Worm (Caenorhabditis elegans) whole organism, young adult: Measurements from ENCODE around the gene ZK262.19.

Source experiments
- B0035.1 ChIP-seq: sonication (generic microtip); optimal IDR thresholded peaks from 2 replicates; lab custom pipeline; 2016; ENCODE audit warnings: missing genetic modification characterization, mild to moderate bottlenecking, missing compliant biosample characterization, missing genotype, missing genetic modification reagents
- B0336.3 ChIP-seq: fragments of 200-800 bp; sonication (Bioruptor generic); IDR thresholded peaks from 2 replicates; pipeline ENCODE4 v1.3.6; 2022; ENCODE audit warnings: missing genetic modification characterization, missing compliant biosample characterization
- C06A6.2 ChIP-seq: fragments of 200-800 bp; sonication (Bioruptor generic); conservative IDR thresholded peaks from 2 replicates; pipeline ENCODE4 v1.3.6; 2022; ENCODE audit warnings: missing genetic modification characterization, missing compliant biosample characterization
- C17E4.6 ChIP-seq: fragments of 200-800 bp; sonication (Bioruptor generic); IDR thresholded peaks from 2 replicates; pipeline ENCODE4 v1.3.6; 2022; ENCODE audit warnings: missing genetic modification reagents, missing genetic modification characterization, missing compliant biosample characterization
- D2030.7 ChIP-seq: fragments of 200-800 bp; sonication (Bioruptor generic); IDR thresholded peaks from 2 replicates; pipeline ENCODE4 v1.3.6; 2022; ENCODE audit warnings: missing genetic modification reagents, missing genetic modification characterization, missing compliant biosample characterization
- F37B4.10 ChIP-seq: fragments of 200-800 bp; sonication (Bioruptor generic); IDR thresholded peaks from 2 replicates; pipeline ENCODE4 v1.3.6; 2022; ENCODE audit warnings: missing genetic modification characterization, missing compliant biosample characterization
- F49E8.2 ChIP-seq: sonication (generic microtip); optimal IDR thresholded peaks from 3 replicates; lab custom pipeline; 2017; ENCODE audit warnings: missing genetic modification characterization, mild to moderate bottlenecking, missing compliant biosample characterization, antibody characterized with exemption, moderate library complexity; ENCODE audit not compliant: insufficient read depth
- F52B5.7 ChIP-seq: sonication (generic microtip); optimal IDR thresholded peaks from 2 replicates; lab custom pipeline; 2016; ENCODE audit warnings: mild to moderate bottlenecking, missing genetic modification characterization, missing compliant biosample characterization
- F57A8.1 ChIP-seq: fragments of 200-800 bp; sonication (Bioruptor generic); optimal IDR thresholded peaks from 2 replicates; lab custom pipeline; 2018; ENCODE audit warnings: mild to moderate bottlenecking, missing genetic modification characterization, moderate library complexity, missing compliant biosample characterization
- T07F8.4 ChIP-seq: sonication (generic microtip); optimal IDR thresholded peaks from 2 replicates; lab custom pipeline; 2016; ENCODE audit warnings: mild to moderate bottlenecking, missing genetic modification characterization, moderate library complexity, missing compliant biosample characterization
- atf-7 ChIP-seq: sonication (generic microtip); optimal IDR thresholded peaks from 2 replicates; lab custom pipeline; 2017; ENCODE audit warnings: mild to moderate bottlenecking, missing genetic modification characterization, missing compliant biosample characterization
- attf-3 ChIP-seq: fragments of 200-800 bp; sonication (Bioruptor generic); conservative IDR thresholded peaks from 2 replicates; pipeline ENCODE4 v1.3.6; 2022; ENCODE audit warnings: missing genetic modification reagents, missing genetic modification characterization, missing compliant biosample characterization
- attf-5 ChIP-seq: fragments of 200-800 bp; sonication (Bioruptor generic); optimal IDR thresholded peaks from 2 replicates; lab custom pipeline; 2018; ENCODE audit warnings: mild to moderate bottlenecking, missing genetic modification characterization, missing compliant biosample characterization
- attf-6 ChIP-seq: fragments of 200-800 bp; sonication (Bioruptor generic); IDR thresholded peaks from 2 replicates; pipeline ENCODE4 v1.3.6; 2022; ENCODE audit warnings: missing genetic modification reagents, missing genetic modification characterization, missing compliant biosample characterization
- cebp-1 ChIP-seq, 2 experiments: fragments of 200-800 bp in 1 of 2; sonication (Bioruptor generic) in 1 of 2; sonication (generic microtip) in 1 of 2; IDR thresholded peaks in 1 of 2; optimal IDR thresholded peaks in 1 of 2; 2 replicates each; pipeline versions ENCODE4 v1.3.6 to Lab custom; 2017 to 2022; ENCODE audit warnings: missing compliant biosample characterization in 2 of 2, missing genetic modification characterization in 2 of 2, mild to moderate bottlenecking in 1 of 2, missing genetic modification reagents in 1 of 2, moderate library complexity in 1 of 2
- ceh-58 ChIP-seq: fragments of 200-800 bp; sonication (Bioruptor generic); IDR thresholded peaks from 2 replicates; pipeline ENCODE4 v1.3.6; 2022; ENCODE audit warnings: missing genetic modification characterization, missing compliant biosample characterization
- dox-1 ChIP-seq: fragments of 200-800 bp; sonication (Bioruptor generic); IDR thresholded peaks from 2 replicates; pipeline ENCODE4 v1.3.6; 2022; ENCODE audit warnings: missing genetic modification reagents, missing genetic modification characterization, missing compliant biosample characterization
- fkh-3 ChIP-seq: sonication (generic microtip); optimal IDR thresholded peaks from 2 replicates; lab custom pipeline; 2016; ENCODE audit warnings: mild to moderate bottlenecking, missing genetic modification characterization, missing compliant biosample characterization
- gei-17 ChIP-seq: fragments of 200-800 bp; sonication (Bioruptor generic); optimal IDR thresholded peaks from 2 replicates; lab custom pipeline; 2018; ENCODE audit warnings: mild to moderate bottlenecking, missing genetic modification characterization, missing compliant biosample characterization
- hlh-26 ChIP-seq: fragments of 200-800 bp; sonication (Bioruptor generic); conservative IDR thresholded peaks from 2 replicates; pipeline ENCODE4 v1.3.6; 2022; ENCODE audit warnings: missing genetic modification reagents, missing genetic modification characterization, missing compliant biosample characterization
- hrde-1 ChIP-seq: sonication (generic microtip); optimal IDR thresholded peaks from 2 replicates; lab custom pipeline; 2016; ENCODE audit warnings: missing genetic modification characterization, mild to moderate bottlenecking, missing compliant biosample characterization, moderate library complexity, missing genotype, missing genetic modification reagents, borderline replicate concordance
- lag-1 ChIP-seq: fragments of 200-800 bp; sonication (Bioruptor generic); IDR thresholded peaks from 2 replicates; pipeline ENCODE4 v1.3.6; 2022; ENCODE audit warnings: missing genetic modification reagents, missing genetic modification characterization, missing compliant biosample characterization
- lin-35 ChIP-seq, 3 experiments: fragments of 150-350 bp in 2 of 3; sonication (generic microtip) in 1 of 3; optimal IDR thresholded peaks; 2 replicates each; lab custom pipeline; 2014 to 2018; ENCODE audit warnings: missing biosample characterization in 3 of 3, missing genetic modification characterization in 3 of 3, missing genetic modification reagents in 3 of 3
- lsl-1 ChIP-seq: fragments of 200-800 bp; sonication (Bioruptor generic); optimal IDR thresholded peaks from 2 replicates; lab custom pipeline; 2018; ENCODE audit warnings: mild to moderate bottlenecking, missing genetic modification characterization, moderate library complexity, missing compliant biosample characterization
- mes-4 ChIP-seq: sonication (generic microtip); optimal IDR thresholded peaks from 2 replicates; lab custom pipeline; 2016; ENCODE audit warnings: missing genotype, missing genetic modification characterization, missing compliant biosample characterization
- nfya-2 ChIP-seq: fragments of 200-800 bp; sonication (Bioruptor generic); IDR thresholded peaks from 2 replicates; pipeline ENCODE4 v1.3.6; 2022; ENCODE audit warnings: missing genetic modification reagents, missing genetic modification characterization, missing compliant biosample characterization
- nfyb-1 ChIP-seq: fragments of 200-800 bp; sonication (Bioruptor generic); IDR thresholded peaks from 2 replicates; pipeline ENCODE4 v1.3.6; 2022; ENCODE audit warnings: missing genetic modification reagents, missing genetic modification characterization, missing compliant biosample characterization
- nhr-120 ChIP-seq: fragments of 200-800 bp; sonication (Bioruptor generic); IDR thresholded peaks from 2 replicates; pipeline ENCODE4 v1.3.6; 2022; ENCODE audit warnings: missing genetic modification characterization, missing compliant biosample characterization
- nhr-80 ChIP-seq: sonication (generic microtip); optimal IDR thresholded peaks from 2 replicates; lab custom pipeline; 2016; ENCODE audit warnings: missing genetic modification characterization, missing compliant biosample characterization
- nhr-90 ChIP-seq: sonication (generic microtip); optimal IDR thresholded peaks from 2 replicates; lab custom pipeline; 2016; ENCODE audit warnings: missing genotype, mild to moderate bottlenecking, missing genetic modification characterization, missing compliant biosample characterization
- rcor-1 ChIP-seq: fragments of 200-800 bp; sonication (Bioruptor generic); IDR thresholded peaks from 2 replicates; pipeline ENCODE4 v1.3.6; 2022; ENCODE audit warnings: missing genetic modification reagents, missing genetic modification characterization, missing compliant biosample characterization
- snpc-1.1 ChIP-seq: sonication (generic microtip); optimal IDR thresholded peaks from 2 replicates; lab custom pipeline; 2017; ENCODE audit warnings: missing genetic modification characterization, mild to moderate bottlenecking, missing compliant biosample characterization, antibody characterized with exemption, moderate library complexity, missing genotype, missing genetic modification reagents; ENCODE audit not compliant: insufficient read depth
- snpc-4 ChIP-seq, 5 experiments: fragments of 150-350 bp in 1 of 5; sonication (generic microtip) in 4 of 5; optimal IDR thresholded peaks; 2 replicates each; lab custom pipeline; 2014 to 2018; ENCODE audit warnings: missing genetic modification characterization in 5 of 5, missing biosample characterization in 3 of 5, antibody characterized with exemption in 2 of 5, mild to moderate bottlenecking in 2 of 5, missing compliant biosample characterization in 2 of 5, missing genotype in 2 of 5, moderate library complexity in 2 of 5, missing genetic modification reagents in 1 of 5
- somi-1 ChIP-seq: fragments of 200-800 bp; sonication (Bioruptor generic); optimal IDR thresholded peaks from 2 replicates; lab custom pipeline; 2018; ENCODE audit warnings: mild to moderate bottlenecking, missing genetic modification characterization, missing compliant biosample characterization
- tlf-1 ChIP-seq: fragments of 200-800 bp; sonication (Bioruptor generic); optimal IDR thresholded peaks from 2 replicates; lab custom pipeline; 2018; ENCODE audit warnings: mild to moderate bottlenecking, missing genetic modification characterization, missing compliant biosample characterization
- xnd-1 ChIP-seq: sonication (generic microtip); optimal IDR thresholded peaks from 2 replicates; lab custom pipeline; 2016; ENCODE audit warnings: missing genotype, missing genetic modification reagents, missing genetic modification characterization, missing compliant biosample characterization
- zim-3 ChIP-seq: sonication (generic microtip); optimal IDR thresholded peaks from 2 replicates; lab custom pipeline; 2017; ENCODE audit warnings: mild to moderate bottlenecking, missing genetic modification characterization, moderate library complexity, missing compliant biosample characterization
- ztf-18 ChIP-seq: sonication (generic microtip); optimal IDR thresholded peaks from 2 replicates; lab custom pipeline; 2016; ENCODE audit warnings: missing genotype, mild to moderate bottlenecking, missing genetic modification characterization, missing compliant biosample characterization
- ztf-26 ChIP-seq: sonication (generic microtip); optimal IDR thresholded peaks from 2 replicates; lab custom pipeline; 2017; ENCODE audit warnings: missing genetic modification characterization, missing compliant biosample characterization
- ztf-28 ChIP-seq: fragments of 200-800 bp; sonication (Bioruptor generic); IDR thresholded peaks from 2 replicates; pipeline ENCODE4 v1.3.6; 2022; ENCODE audit warnings: missing genetic modification reagents, missing genetic modification characterization, missing compliant biosample characterization

The ZK262.19 gene

ce11 chrV:18394203-18394602, 31.2 kb downstream of the ZK262.19 start, which contains the start of gene Y51A2B.6 (continued):
- TF ChIP-seq C17E4.6 (GFP tag; lab: Robert Waterston, UW) (no peak), cebp-1 (GFP tag; IDR thresholded peaks at IDR 0.05; lab: Robert Waterston, UW) (no peak), cebp-1 (tag; optimal IDR thresholded peaks at IDR 0.05; lab: Kevin White, UChicago) (no peak), snpc-1.1 (tag; lab: Kevin White, UChicago) (no peak), atf-7 (no peak), rcor-1 (GFP tag; lab: Robert Waterston, UW) (no peak), xnd-1 (tag; lab: Kevin White, UChicago) (no peak), B0336.3 (GFP tag; lab: Robert Waterston, UW) (no peak)

ce11 chrV:18389046-18389445, 36.4 kb downstream of the ZK262.19 start, which contains the start of the genes Y51A2B.4 and Y51A2B.5:
Gene Y51A2B.4 (minus strand): TSS chrV:18389146.
Gene Y51A2B.5 (plus strand): TSS chrV:18389277.
- TF ChIP-seq nfya-2 (no peak), lin-35 (GFP tag; optimal IDR thresholded peaks at IDR 0.05; lab: Kevin White, UChicago) (no peak), F49E8.2 (no peak), ceh-58 (GFP tag; lab: Robert Waterston, UW) (no peak), mes-4 (tag; lab: Kevin White, UChicago) (no peak)

- TF ChIP-seq F52B5.7 (tag; lab: Kevin White, UChicago) (no peak), lsl-1 (no peak), lin-35 (GFP tag; optimal IDR thresholded peaks at IDR 0.05; lab: Kevin White, UChicago) (no peak), ztf-26 (tag; lab: Kevin White, UChicago) (no peak), fkh-3 (tag; lab: Kevin White, UChicago) (no peak), snpc-1.1 (tag; lab: Kevin White, UChicago) (no peak), hlh-26 (GFP tag; lab: Robert Waterston, UW) (no peak), B0035.1 (no peak), T07F8.4 (tag; lab: Kevin White, UChicago) (no peak), ztf-18 (tag; lab: Kevin White, UChicago) (no peak), gei-17 (no peak), xnd-1 (tag; lab: Kevin White, UChicago) (no peak), lag-1 (GFP tag; lab: Robert Waterston, UW) (no peak), somi-1 (GFP tag; lab: Kevin White, UChicago) (no peak), F37B4.10 (GFP tag; lab: Robert Waterston, UW) (no peak), attf-6 (no peak)
Measured at ce11 chrV:18382590-18382989, 42.9 kb downstream of the ZK262.19 start, which contains the start of gene nhr-288. Gene nhr-288 (minus strand): TSS chrV:18382690.

ce11 chrV:18378819-18379218, 46.6 kb downstream of the ZK262.19 start, which contains the start of gene Y51A2B.8:
Gene Y51A2B.8 (plus strand): TSS chrV:18379119.
- no peak for TF ChIP-seq attf-3
- no peak for TF ChIP-seq tlf-1 (GFP tag; lab: Kevin White, UChicago)
- no peak for TF ChIP-seq nhr-120
- TF ChIP-seq ztf-28 (GFP tag; lab: Robert Waterston, UW) = no peak
- TF ChIP-seq nfyb-1 = no peak
- TF ChIP-seq F57A8.1 (GFP tag; lab: Kevin White, UChicago) = no peak
- no peak for TF ChIP-seq attf-5
- no peak for TF ChIP-seq zim-3
- no peak for TF ChIP-seq lsl-1
- no peak for TF ChIP-seq hrde-1
- TF ChIP-seq C06A6.2 (GFP tag; lab: Robert Waterston, UW) = no peak
- TF ChIP-seq nhr-80 (tag; lab: Kevin White, UChicago) = no peak
- TF ChIP-seq D2030.7 (GFP tag; lab: Robert Waterston, UW) = no peak
- no peak for TF ChIP-seq nhr-90 (tag; lab: Kevin White, UChicago)
- no peak for TF ChIP-seq dox-1 (GFP tag; lab: Robert Waterston, UW)
- no peak for TF ChIP-seq snpc-4 (GFP tag; optimal IDR thresholded peaks at IDR 0.05; lab: Kevin White, UChicago)
- TF ChIP-seq snpc-4 (tag; optimal IDR thresholded peaks at IDR 0.05; lab: Kevin White, UChicago) = no peak
- TF ChIP-seq, all 124 proteins: peak for 0
